Worm (Caenorhabditis elegans): ENCODE measurements around the gene T25D3.3.

The T25D3.3 gene

DNA sequence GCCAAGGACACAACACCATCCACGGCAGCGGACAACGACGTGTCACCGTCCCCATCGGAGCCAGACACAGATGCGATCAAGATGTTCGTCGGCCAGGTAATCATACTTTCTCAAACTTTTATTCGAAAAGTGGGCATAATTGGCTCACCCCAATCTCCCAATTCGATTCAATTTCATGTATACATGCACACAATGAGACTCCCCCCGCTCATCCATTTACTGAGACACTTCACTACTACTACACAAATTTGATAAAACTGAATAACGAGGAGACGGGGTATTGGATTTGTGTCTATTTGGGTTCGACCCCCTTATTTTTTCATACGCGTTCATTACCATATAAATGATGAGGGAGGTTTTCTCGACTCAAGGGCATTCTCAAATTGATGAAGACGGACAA, 10.8 kb downstream of the T25D3.3 start:
- TF ChIP-seq nhr-19 (GFP tag; conservative IDR thresholded peaks at IDR 0.05) (no peak), lin-13 (GFP tag; optimal IDR thresholded peaks at IDR 0.05) (no peak), F16B12.6 (tag; optimal IDR thresholded peaks at IDR 0.05) (no peak), lin-35 (GFP tag; optimal IDR thresholded peaks at IDR 0.05) (no peak), C04F5.9 (tag; optimal IDR thresholded peaks at IDR 0.05) (no peak), lir-3 (tag; optimal IDR thresholded peaks at IDR 0.05; ENCODE audit: poor library complexity) (no peak), lin-39 (tag; optimal IDR thresholded peaks at IDR 0.05) (no peak), snu-23 (GFP tag; optimal IDR thresholded peaks at IDR 0.05) (no peak), egl-27 (tag; optimal IDR thresholded peaks at IDR 0.05) (no peak), nhr-90 (tag; optimal IDR thresholded peaks at IDR 0.05; ENCODE audit: poor library complexity) (no peak), pag-3 (tag; optimal IDR thresholded peaks at IDR 0.05; ENCODE audit: borderline replicate concordance, insufficient read depth) (no peak), elt-3 (tag; optimal IDR thresholded peaks at IDR 0.05) (peak in 1 of 6 experiments; percentile 9), nhr-85 (tag) (peak; percentile 68), fos-1 (tag; optimal IDR thresholded peaks at IDR 0.05) (no peak), efl-3 (GFP tag; optimal IDR thresholded peaks at IDR 0.05) (no peak), swsn-7 (tag; optimal IDR thresholded peaks at IDR 0.05) (no peak), lin-14 (GFP tag; optimal IDR thresholded peaks at IDR 0.05) (peak; percentile 37), hlh-4 (tag; optimal IDR thresholded peaks at IDR 0.05) (no peak), efl-1 (optimal IDR thresholded peaks at IDR 0.05) (no peak), efl-1 (GFP tag; optimal IDR thresholded peaks at IDR 0.05 in 1 of 2) (peak in 1 of 2 experiments; percentile 76)

DNA sequence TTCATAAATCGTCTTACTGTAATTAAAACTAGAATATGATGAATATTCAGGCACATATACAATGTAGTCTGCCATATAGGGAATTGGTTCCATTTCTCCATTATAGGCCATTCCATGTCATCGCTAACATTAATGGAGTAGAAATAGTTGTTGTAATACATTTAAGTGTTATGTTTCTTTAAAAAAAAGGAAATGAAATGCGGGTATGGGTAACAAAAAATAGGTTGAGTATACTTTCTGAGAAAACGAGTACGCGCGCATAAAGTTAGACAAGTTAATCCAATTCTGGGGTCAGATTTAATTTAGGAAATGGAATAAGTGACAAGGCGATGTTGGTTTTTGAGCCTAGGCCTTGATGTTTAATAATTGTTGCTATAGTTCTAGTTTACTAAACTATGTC, 21.3 kb downstream of the T25D3.3 start, which contains the start of gene T01D1.7:
Gene T01D1.7, minus strand, starts transcription at position 101 of the 400 bp plus-strand sequence.
- TF ChIP-seq unc-130 (tag; optimal IDR thresholded peaks at IDR 0.05): no peak
- peak; percentile 15 for TF ChIP-seq fkh-8 (tag; optimal IDR thresholded peaks at IDR 0.05)
- TF ChIP-seq jun-1 (tag; optimal IDR thresholded peaks at IDR 0.05): no peak
- peak; percentile 40 for TF ChIP-seq nhr-71 (tag; optimal IDR thresholded peaks at IDR 0.05)
- TF ChIP-seq irx-1 (tag; optimal IDR thresholded peaks at IDR 0.05): peak; percentile 3
- peak; percentile 16 for TF ChIP-seq nhr-47 (tag; optimal IDR thresholded peaks at IDR 0.05)
- TF ChIP-seq nhr-85 (tag): no peak
- TF ChIP-seq nhr-19 (GFP tag; conservative IDR thresholded peaks at IDR 0.05): no peak
- TF ChIP-seq pag-3 (tag; optimal IDR thresholded peaks at IDR 0.05; ENCODE audit: borderline replicate concordance, insufficient read depth): no peak

DNA sequence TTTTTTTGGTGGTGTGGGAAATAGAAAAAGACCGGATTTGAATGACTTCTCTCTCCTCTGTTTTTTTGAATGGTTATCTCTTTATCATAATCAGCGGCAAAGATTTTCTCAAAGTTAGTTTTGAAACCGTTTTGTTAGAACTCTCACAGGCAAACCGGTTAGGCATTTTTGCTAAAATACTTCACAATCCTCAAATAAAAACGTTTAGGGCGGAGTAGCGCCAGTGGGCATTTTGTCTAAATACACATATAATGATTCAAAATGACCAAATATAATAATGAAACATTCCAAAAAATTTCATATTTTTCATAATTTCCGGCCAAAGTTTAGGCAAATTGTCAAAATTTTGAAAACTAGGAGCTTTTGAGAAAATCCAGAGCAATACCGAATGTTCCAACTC, 23.5 kb downstream of the T25D3.3 start, which contains the start of gene T01D1.3:
Gene T01D1.3, minus strand, starts transcription at position 101 of the 400 bp plus-strand sequence.
- TF ChIP-seq lin-15B (tag; optimal IDR thresholded peaks at IDR 0.05) (no peak), pag-3 (tag; optimal IDR thresholded peaks at IDR 0.05; ENCODE audit: borderline replicate concordance, insufficient read depth) (no peak), pqm-1 (tag; optimal IDR thresholded peaks at IDR 0.05) (no peak), Y116A8C.19 (tag; optimal IDR thresholded peaks at IDR 0.05; ENCODE audit: borderline replicate concordance) (no peak), ama-1 (optimal IDR thresholded peaks at IDR 0.05) (no peak), fkh-8 (tag; optimal IDR thresholded peaks at IDR 0.05) (no peak), nhr-84 (tag; optimal IDR thresholded peaks at IDR 0.05) (no peak), ztf-11 (tag; optimal IDR thresholded peaks at IDR 0.05) (no peak), dsc-1 (tag; optimal IDR thresholded peaks at IDR 0.05) (no peak), egl-27 (tag; optimal IDR thresholded peaks at IDR 0.05) (no peak)

DNA sequence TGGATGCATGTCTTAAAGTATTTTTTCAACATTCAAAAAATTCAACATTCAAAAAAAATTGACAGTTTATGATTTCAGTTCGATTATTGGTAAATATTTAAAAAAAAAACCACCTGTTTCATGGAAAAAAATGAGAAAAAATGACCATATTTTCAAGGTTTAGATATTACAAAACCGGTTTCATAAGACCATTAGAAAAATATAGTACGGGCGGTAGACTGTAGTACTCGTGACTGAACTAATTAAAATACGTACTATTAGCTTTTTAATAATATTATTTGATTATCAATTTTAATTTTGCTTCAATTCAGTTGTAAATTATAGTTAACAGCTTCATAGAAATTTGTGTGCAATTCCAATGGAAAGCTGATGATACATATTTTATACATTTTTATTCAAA, 24.2 kb downstream of the T25D3.3 start:
- TF ChIP-seq nhr-237 (tag; optimal IDR thresholded peaks at IDR 0.05): no peak
- peak in 1 of 6 experiments; percentile 8 for TF ChIP-seq elt-3 (tag; optimal IDR thresholded peaks at IDR 0.05)
- TF ChIP-seq mdl-1 (tag; optimal IDR thresholded peaks at IDR 0.05): no peak
- TF ChIP-seq nhr-20 (tag; optimal IDR thresholded peaks at IDR 0.05): peak; percentile 31
- TF ChIP-seq nhr-71 (tag; optimal IDR thresholded peaks at IDR 0.05): peak; percentile 11
- TF ChIP-seq grh-1 (GFP tag; IDR thresholded peaks at IDR 0.05): peak; percentile 62
- TF ChIP-seq lir-3 (tag; optimal IDR thresholded peaks at IDR 0.05; ENCODE audit: poor library complexity): no peak
- TF ChIP-seq nhr-77 (tag; optimal IDR thresholded peaks at IDR 0.05): no peak
- TF ChIP-seq unc-130 (tag; optimal IDR thresholded peaks at IDR 0.05): no peak
- no peak for TF ChIP-seq tlp-1 (tag; optimal IDR thresholded peaks at IDR 0.05)
- TF ChIP-seq nhr-85 (tag): peak; percentile 69
- no peak for TF ChIP-seq ceh-8 (GFP tag; optimal IDR thresholded peaks at IDR 0.05)
- TF ChIP-seq zag-1 (tag; optimal IDR thresholded peaks at IDR 0.05): no peak
- TF ChIP-seq lin-14 (GFP tag; optimal IDR thresholded peaks at IDR 0.05): peak; percentile 41
- TF ChIP-seq tbx-2 (tag; optimal IDR thresholded peaks at IDR 0.05): no peak
- TF ChIP-seq ama-1 (optimal IDR thresholded peaks at IDR 0.05): no peak

All from whole organism, L1 larva.